Fruit fly (Drosophila melanogaster) whole organism, embryonic: ENCODE data around the gene CG34310.
A peak's percentile ranks its signal among the peaks of the same experiment; 100 is the strongest.

Experiments used
- BEAF-32 ChIP-seq: fragments of 200-800 bp; sonication (Bioruptor generic); optimal IDR thresholded peaks from 3 replicates; lab custom pipeline; 2017; ENCODE audit warnings: missing biosample characterization, missing genetic modification characterization, mild to moderate bottlenecking, moderate library complexity, missing genetic modification reagents
- CG10565 ChIP-seq: fragments of 200-800 bp; sonication (Bioruptor generic); optimal IDR thresholded peaks from 3 replicates; lab custom pipeline; 2016; ENCODE audit warnings: missing biosample characterization, mild to moderate bottlenecking, missing genetic modification characterization
- CG12155 ChIP-seq: fragments of 200-800 bp; sonication (Bioruptor generic); optimal IDR thresholded peaks from 3 replicates; lab custom pipeline; 2016; ENCODE audit warnings: missing biosample characterization, missing genetic modification characterization
- CG13424 ChIP-seq: fragments of 200-800 bp; sonication (Bioruptor generic); optimal IDR thresholded peaks from 2 replicates; lab custom pipeline; 2019; ENCODE audit warnings: missing biosample characterization, mild to moderate bottlenecking, missing genetic modification characterization, moderate library complexity
- CG14860 ChIP-seq: fragments of 200-800 bp; sonication (Bioruptor generic); IDR thresholded peaks from 3 replicates; pipeline ENCODE4 v1.3.6; 2022; ENCODE audit warnings: missing biosample characterization, missing genetic modification characterization; ENCODE audit not compliant: partially characterized antibody
- CG2712 ChIP-seq: fragments of 200-800 bp; optimal IDR thresholded peaks from 3 replicates; lab custom pipeline; 2019; ENCODE audit warnings: missing biosample characterization, mild to moderate bottlenecking, missing genetic modification characterization, moderate library complexity
- CG3847 ChIP-seq: fragments of 200-800 bp; sonication (Bioruptor generic); IDR thresholded peaks from 2 replicates; pipeline ENCODE4 v1.3.6; 2022; ENCODE audit warnings: missing biosample characterization, missing genetic modification characterization
- CG42726 ChIP-seq: fragments of 200-800 bp; sonication (Bioruptor generic); IDR thresholded peaks from 2 replicates; pipeline ENCODE4 v1.3.6; 2022; ENCODE audit warnings: missing biosample characterization, missing genetic modification characterization; ENCODE audit not compliant: partially characterized antibody
- CG7745 ChIP-seq: fragments of 200-800 bp; sonication (Bioruptor generic); optimal IDR thresholded peaks from 2 replicates; lab custom pipeline; 2018; ENCODE audit warnings: missing biosample characterization, mild to moderate bottlenecking, missing genetic modification characterization, moderate library complexity
- CG9609 ChIP-seq: fragments of 200-800 bp; sonication (Bioruptor generic); optimal IDR thresholded peaks from 3 replicates; lab custom pipeline; 2016; ENCODE audit warnings: missing biosample characterization, missing genetic modification characterization
- CG9797 ChIP-seq: fragments of 200-800 bp; sonication (Bioruptor generic); optimal IDR thresholded peaks from 3 replicates; lab custom pipeline; 2018; ENCODE audit warnings: missing biosample characterization, mild to moderate bottlenecking, missing genetic modification characterization
- Dll ChIP-seq: fragments of 200-800 bp; sonication (Bioruptor generic); IDR thresholded peaks from 4 replicates; pipeline ENCODE4 v1.3.6; 2022; ENCODE audit warnings: missing biosample characterization, missing genetic modification characterization; ENCODE audit not compliant: partially characterized antibody
- Doc3 ChIP-seq: fragments of 200-800 bp; sonication (Bioruptor generic); IDR thresholded peaks from 3 replicates; pipeline ENCODE4 v1.3.6; 2022; ENCODE audit warnings: missing biosample characterization, missing genetic modification characterization; ENCODE audit not compliant: partially characterized antibody
- Dp ChIP-seq: fragments of 200-800 bp; sonication (Bioruptor generic); optimal IDR thresholded peaks from 2 replicates; lab custom pipeline; 2018; ENCODE audit warnings: missing biosample characterization, mild to moderate bottlenecking, missing genetic modification characterization, moderate library complexity
- Dref ChIP-seq: fragments of 200-800 bp; sonication (Bioruptor generic); IDR thresholded peaks from 2 replicates; pipeline ENCODE4 v1.3.6; 2022; ENCODE audit warnings: missing biosample characterization, missing genetic modification characterization
- E2f2 ChIP-seq: fragments of 200-800 bp; sonication (Bioruptor generic); IDR thresholded peaks from 2 replicates; pipeline ENCODE4 v1.3.6; 2022; ENCODE audit warnings: missing biosample characterization, missing genetic modification characterization
- Ets97D ChIP-seq: fragments of 200-800 bp; sonication (Bioruptor generic); optimal IDR thresholded peaks from 3 replicates; lab custom pipeline; 2016; ENCODE audit warnings: missing biosample characterization, missing genetic modification characterization
- HLH4C ChIP-seq: fragments of 200-800 bp; sonication (Bioruptor generic); IDR thresholded peaks from 3 replicates; pipeline ENCODE4 v1.3.6; 2022; ENCODE audit warnings: missing biosample characterization, missing genetic modification characterization; ENCODE audit not compliant: partially characterized antibody
- Hmr ChIP-seq: fragments of 200-800 bp; sonication (Bioruptor generic); optimal IDR thresholded peaks from 3 replicates; lab custom pipeline; 2017; ENCODE audit warnings: mild to moderate bottlenecking, missing biosample characterization, missing genetic modification reagents, missing genetic modification characterization
- Lhr ChIP-seq: fragments of 200-800 bp; sonication (Bioruptor generic); optimal IDR thresholded peaks from 3 replicates; lab custom pipeline; 2017; ENCODE audit warnings: mild to moderate bottlenecking, missing biosample characterization, missing genetic modification reagents, missing genetic modification characterization
- MBD-R2 ChIP-seq: fragments of 200-800 bp; sonication (Bioruptor generic); IDR thresholded peaks from 2 replicates; pipeline ENCODE4 v1.3.6; 2022; ENCODE audit warnings: missing biosample characterization, missing genetic modification characterization
- Nf-YA ChIP-seq: fragments of 200-800 bp; sonication (Bioruptor generic); IDR thresholded peaks from 2 replicates; pipeline ENCODE4 v1.3.6; 2022; ENCODE audit warnings: missing biosample characterization, missing genetic modification characterization
- PHDP ChIP-seq: fragments of 200-800 bp; sonication (Bioruptor generic); optimal IDR thresholded peaks from 3 replicates; lab custom pipeline; 2018; ENCODE audit warnings: missing biosample characterization, mild to moderate bottlenecking, missing genetic modification characterization, moderate library complexity
- Scr ChIP-seq: fragments of 200-800 bp; sonication (Bioruptor generic); IDR thresholded peaks from 2 replicates; pipeline ENCODE4 v1.3.6; 2022; ENCODE audit warnings: missing biosample characterization, missing genetic modification characterization; ENCODE audit not compliant: partially characterized antibody
- Sin3A ChIP-seq: fragments of >200 bp; optimal IDR thresholded peaks from 2 replicates; lab custom pipeline; 2018
- ato ChIP-seq: fragments of 200-800 bp; sonication (Bioruptor generic); IDR thresholded peaks from 2 replicates; pipeline ENCODE4 v1.3.6; 2022; ENCODE audit warnings: missing biosample characterization, missing genetic modification characterization; ENCODE audit not compliant: partially characterized antibody
- bbx ChIP-seq: fragments of 200-800 bp; sonication (Bioruptor generic); IDR thresholded peaks from 2 replicates; pipeline ENCODE4 v1.3.6; 2022; ENCODE audit warnings: missing biosample characterization, missing genetic modification characterization; ENCODE audit not compliant: partially characterized antibody
- chif ChIP-seq, 2 experiments: fragments of 200-800 bp; sonication (Bioruptor generic); optimal IDR thresholded peaks; 3 replicates each; lab custom pipeline; 2016; ENCODE audit warnings: missing biosample characterization in 2 of 2, missing genetic modification characterization in 2 of 2
- crp ChIP-seq, 2 experiments: fragments of 200-800 bp; sonication (Bioruptor generic); optimal IDR thresholded peaks; 2 replicates in 1 of 2; 3 replicates in 1 of 2; lab custom pipeline; 2017; ENCODE audit warnings: missing biosample characterization in 2 of 2, missing genetic modification characterization in 2 of 2, mild to moderate bottlenecking in 1 of 2, moderate library complexity in 1 of 2
- dimm ChIP-seq: fragments of 200-800 bp; sonication (Bioruptor generic); IDR thresholded peaks from 2 replicates; pipeline ENCODE4 v1.3.6; 2022; ENCODE audit warnings: missing biosample characterization, missing genetic modification characterization
- dm ChIP-seq: fragments of 200-800 bp; sonication (Bioruptor generic); optimal IDR thresholded peaks from 3 replicates; lab custom pipeline; 2016; ENCODE audit warnings: missing biosample characterization, missing genetic modification characterization
- gcm2 ChIP-seq: fragments of 200-800 bp; sonication (Bioruptor generic); optimal IDR thresholded peaks from 2 replicates; lab custom pipeline; 2016; ENCODE audit warnings: missing biosample characterization, missing genetic modification characterization
- gem ChIP-seq: fragments of 200-800 bp; sonication (Bioruptor generic); optimal IDR thresholded peaks from 2 replicates; lab custom pipeline; 2019; ENCODE audit warnings: missing biosample characterization, mild to moderate bottlenecking, missing genetic modification characterization, moderate library complexity
- gfzf ChIP-seq: fragments of 200-800 bp; sonication (Bioruptor generic); optimal IDR thresholded peaks from 2 replicates; lab custom pipeline; 2016; ENCODE audit warnings: missing biosample characterization, mild to moderate bottlenecking, missing genetic modification characterization, moderate library complexity
- inv ChIP-seq: fragments of 200-800 bp; sonication (Bioruptor generic); IDR thresholded peaks from 2 replicates; pipeline ENCODE4 v1.3.6; 2022; ENCODE audit warnings: missing biosample characterization, missing genetic modification characterization; ENCODE audit not compliant: partially characterized antibody
- knrl ChIP-seq: fragments of 200-800 bp; sonication (Bioruptor generic); IDR thresholded peaks from 3 replicates; pipeline ENCODE4 v1.3.6; 2022; ENCODE audit warnings: missing biosample characterization, missing genetic modification characterization; ENCODE audit not compliant: partially characterized antibody
- lab ChIP-seq: fragments of 200-800 bp; sonication (Bioruptor generic); optimal IDR thresholded peaks from 3 replicates; lab custom pipeline; 2017; ENCODE audit warnings: missing biosample characterization, missing genetic modification characterization, mild to moderate bottlenecking, moderate library complexity, missing genetic modification reagents
- lbe ChIP-seq: fragments of 200-800 bp; sonication (Bioruptor generic); optimal IDR thresholded peaks from 2 replicates; lab custom pipeline; 2016; ENCODE audit warnings: missing biosample characterization, mild to moderate bottlenecking, missing genetic modification characterization
- lilli ChIP-seq: fragments of 200-800 bp; sonication (Bioruptor generic); optimal IDR thresholded peaks from 3 replicates; lab custom pipeline; 2016; ENCODE audit warnings: missing biosample characterization, missing genetic modification characterization
- luna ChIP-seq: fragments of 200-800 bp; sonication (Bioruptor generic); optimal IDR thresholded peaks from 2 replicates; lab custom pipeline; 2016; ENCODE audit warnings: missing biosample characterization, missing genetic modification characterization
- mirr ChIP-seq: fragments of 200-800 bp; sonication (Bioruptor generic); optimal IDR thresholded peaks from 3 replicates; lab custom pipeline; 2018; ENCODE audit warnings: missing biosample characterization, mild to moderate bottlenecking, missing genetic modification characterization
- pfk ChIP-seq: fragments of 200-800 bp; sonication (Bioruptor generic); optimal IDR thresholded peaks from 2 replicates; lab custom pipeline; 2018; ENCODE audit warnings: missing biosample characterization, mild to moderate bottlenecking, missing genetic modification characterization, moderate library complexity
- row ChIP-seq: fragments of 200-800 bp; sonication (Bioruptor generic); IDR thresholded peaks from 3 replicates; pipeline ENCODE4 v1.3.6; 2022; ENCODE audit warnings: missing biosample characterization, missing genetic modification characterization
- run ChIP-seq: fragments of 200-800 bp; sonication (Bioruptor generic); optimal IDR thresholded peaks from 3 replicates; lab custom pipeline; 2018; ENCODE audit warnings: missing biosample characterization, mild to moderate bottlenecking, missing genetic modification characterization
- sens ChIP-seq: fragments of 200-800 bp; sonication (Bioruptor generic); peaks from one replicate; lab custom pipeline; 2016; ENCODE audit warnings: missing biosample characterization, missing genetic modification characterization
- sna ChIP-seq: fragments of 200-800 bp; sonication (Bioruptor generic); IDR thresholded peaks from 2 replicates; pipeline ENCODE4 v1.3.6; 2022; ENCODE audit warnings: missing biosample characterization, missing genetic modification characterization; ENCODE audit not compliant: partially characterized antibody
- sob ChIP-seq: fragments of 200-800 bp; sonication (Bioruptor generic); IDR thresholded peaks from 2 replicates; pipeline ENCODE4 v1.3.6; 2022; ENCODE audit warnings: missing biosample characterization, missing genetic modification characterization
- tna ChIP-seq: fragments of 200-800 bp; sonication (Bioruptor generic); IDR thresholded peaks from 2 replicates; pipeline ENCODE4 v1.3.6; 2022; ENCODE audit warnings: missing biosample characterization, missing genetic modification characterization; ENCODE audit not compliant: partially characterized antibody
- trem ChIP-seq: fragments of 200-800 bp; optimal IDR thresholded peaks from 3 replicates; lab custom pipeline; 2019; ENCODE audit warnings: missing biosample characterization, mild to moderate bottlenecking, missing genetic modification characterization, moderate library complexity

CG34310 gene

DNA sequence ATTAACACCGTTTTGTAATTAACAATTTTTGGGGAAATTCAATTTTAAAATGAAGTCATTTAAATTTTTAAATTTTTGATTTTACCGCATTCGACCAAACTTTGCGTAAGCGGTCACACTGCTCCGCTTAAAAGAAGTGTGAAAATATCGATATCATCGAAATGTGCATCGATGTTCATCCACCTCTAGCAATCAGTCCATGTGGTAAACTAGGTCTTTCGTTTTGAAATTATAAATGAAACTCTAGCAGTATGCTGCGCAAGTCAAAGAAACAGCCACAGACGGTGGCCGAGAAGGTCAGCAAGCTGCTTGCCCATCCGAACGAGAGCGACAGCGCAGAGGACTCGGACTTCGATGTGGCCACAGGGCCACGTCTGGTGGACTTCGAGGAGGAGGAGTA lies 54.0 kb downstream of the CG34310 start, which contains the start of gene Aatf (continued):
- TF ChIP-seq ato (GFP tag; lab: Robert Waterston, UW) (peak; percentile 64), row (GFP tag; lab: Robert Waterston, UW) (peak; percentile 28; the same call in 1 of the 3 replicates), Dp (GFP tag; lab: Kevin White, UChicago) (peak; percentile 96), lab (GFP tag; lab: Kevin White, UChicago) (no peak), Dll (GFP tag; lab: Robert Waterston, UW) (peak; percentile 89), dm (peak; percentile 94), Ets97D (GFP tag; lab: Kevin White, UChicago) (peak; percentile 8), sna (GFP tag; lab: Robert Waterston, UW) (peak; percentile 76), CG12155 (GFP tag; lab: Kevin White, UChicago) (peak; percentile 3), Nf-YA (no peak), gfzf (GFP tag; lab: Kevin White, UChicago) (peak; percentile 64), CG3847 (GFP tag; lab: Robert Waterston, UW) (peak; percentile 36; the same call in 1 of the 2 replicates), pfk (GFP tag; lab: Kevin White, UChicago) (no peak), CG10565 (GFP tag; lab: Kevin White, UChicago) (no peak), luna (GFP tag; lab: Kevin White, UChicago) (no peak), PHDP (tag; lab: Kevin White, UChicago) (no peak), chif (GFP tag; optimal IDR thresholded peaks at IDR 0.05; lab: Kevin White, UChicago) (no peak), CG7745 (no peak), lbe (GFP tag; lab: Kevin White, UChicago) (no peak), inv (GFP tag; lab: Robert Waterston, UW) (peak; percentile 70), crp (GFP tag; optimal IDR thresholded peaks at IDR 0.05; lab: Kevin White, UChicago) (peak in 1 of 2 experiments; percentile 30), Lhr (GFP tag; lab: Kevin White, UChicago) (peak; percentile 24), gem (tag; lab: Kevin White, UChicago) (no peak), sob (GFP tag; lab: Robert Waterston, UW) (no peak), trem (tag; lab: Kevin White, UChicago) (peak; percentile 58), HLH4C (GFP tag; lab: Robert Waterston, UW) (peak; percentile 71), E2f2 (GFP tag; lab: Robert Waterston, UW) (peak; percentile 99), lilli (GFP tag; lab: Kevin White, UChicago) (peak; percentile 6), Sin3A (lab: Kevin White, UChicago) (peak; percentile 21), Hmr (GFP tag; lab: Kevin White, UChicago) (no peak), Doc3 (peak; percentile 74), run (no peak), tna (GFP tag; lab: Robert Waterston, UW) (peak; percentile 72), Scr (GFP tag; lab: Robert Waterston, UW) (peak; percentile 83), BEAF-32 (GFP tag; lab: Kevin White, UChicago) (peak; percentile 88), mirr (GFP tag; lab: Kevin White, UChicago) (no peak), Dref (peak; percentile 90), CG13424 (tag; lab: Kevin White, UChicago) (no peak), MBD-R2 (GFP tag; lab: Robert Waterston, UW) (peak; percentile 84), knrl (peak; percentile 80), CG14860 (GFP tag; lab: Robert Waterston, UW) (peak; percentile 59; the same call in 2 of the 3 replicates), CG9609 (no peak), bbx (GFP tag; lab: Robert Waterston, UW) (peak; percentile 83), gcm2 (GFP tag; lab: Kevin White, UChicago) (no peak), CG42726 (GFP tag; lab: Robert Waterston, UW) (peak; percentile 85), dimm (GFP tag; lab: Robert Waterston, UW) (no peak), sens (GFP tag; lab: Kevin White, UChicago) (peak; percentile 77), CG2712 (tag; lab: Kevin White, UChicago) (peak; percentile 14), CG9797 (GFP tag; lab: Kevin White, UChicago) (peak; percentile 90)
